7 worm cellular contexts compared by ENCODE assay signal in the genomic region with DNA sequence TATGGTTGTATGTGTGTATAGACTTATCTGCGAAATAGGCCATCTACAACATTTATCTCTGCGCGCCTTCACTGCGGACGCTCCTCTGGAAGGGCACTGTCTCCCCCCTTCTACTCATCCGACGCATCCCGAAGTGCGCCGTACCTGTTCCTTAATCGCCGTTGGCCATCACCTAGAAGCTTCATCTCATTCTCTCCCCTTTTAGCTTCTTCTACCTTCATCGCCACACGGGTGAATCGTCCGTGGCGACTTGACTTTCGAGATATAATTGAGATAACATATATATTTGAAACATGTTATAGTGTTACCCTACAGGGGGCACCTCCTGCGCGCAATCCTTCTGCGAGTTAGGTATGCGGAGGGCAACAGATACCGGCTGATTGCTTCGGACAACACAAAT.
TF ChIP-seq lines count a peak whose summit lies in the region.

No protein-coding gene starts in this region.

TF ChIP-seq in whole organism, L1 larva, 84 proteins besides CTCF, POLR2A, EP300 and RAD21:
- TF ChIP-seq nhr-85 (tag; lab: Kevin White, UChicago) (peak; percentile 12), irx-1 (tag; optimal IDR thresholded peaks at IDR 0.05; lab: Kevin White, UChicago) (no peak)

TF ChIP-seq in whole organism, L3 larva, 47 proteins besides CTCF, POLR2A, EP300 and RAD21:
- TF ChIP-seq nhr-23 (tag; optimal IDR thresholded peaks at IDR 0.05; lab: Kevin White, UChicago): peak; percentile 16
- TF ChIP-seq ama-1 (optimal IDR thresholded peaks at IDR 0.05; lab: Kevin White, UChicago): no peak

TF ChIP-seq in whole organism, L4 larva, 104 proteins besides CTCF, POLR2A, EP300 and RAD21:
- TF ChIP-seq fos-1 (tag; optimal IDR thresholded peaks at IDR 0.05; lab: Kevin White, UChicago): no peak
- peak; percentile 29 for TF ChIP-seq nhr-48 (tag; optimal IDR thresholded peaks at IDR 0.05; lab: Kevin White, UChicago)
TF ChIP-seq in whole organism, L4 larva: peak in this region for 1.

TF ChIP-seq in whole organism, early embryonic, 17 proteins besides CTCF, POLR2A, EP300 and RAD21:
- TF ChIP-seq hmg-4 (GFP tag; optimal IDR thresholded peaks at IDR 0.05; lab: Kevin White, UChicago): peak; percentile 6
- no peak for TF ChIP-seq aly-1 (tag; optimal IDR thresholded peaks at IDR 0.05; lab: Kevin White, UChicago)

TF ChIP-seq in whole organism, late embryonic, 69 proteins besides CTCF, POLR2A, EP300 and RAD21:
- TF ChIP-seq rnt-1 (tag; optimal IDR thresholded peaks at IDR 0.05; lab: Kevin White, UChicago) (peak; percentile 58), ceh-31 (tag; optimal IDR thresholded peaks at IDR 0.05; lab: Kevin White, UChicago) (peak; percentile 8), npax-4 (tag; optimal IDR thresholded peaks at IDR 0.05; lab: Kevin White, UChicago) (no peak)

TF ChIP-seq in whole organism, mixed stage, embryonic, 35 proteins besides CTCF, POLR2A, EP300 and RAD21:
- TF ChIP-seq elt-1 (tag; optimal IDR thresholded peaks at IDR 0.05; lab: Kevin White, UChicago; ENCODE audit: borderline replicate concordance, insufficient read depth) (peak; percentile 58), nhr-237 (tag; optimal IDR thresholded peaks at IDR 0.05; lab: Kevin White, UChicago) (no peak), ham-2 (GFP tag; optimal IDR thresholded peaks at IDR 0.05; lab: Kevin White, UChicago) (peak; percentile 87), nhr-2 (tag; optimal IDR thresholded peaks at IDR 0.05; lab: Kevin White, UChicago) (no peak)

TF ChIP-seq in whole organism, young adult, 124 proteins besides CTCF, POLR2A, EP300 and RAD21:
- TF ChIP-seq ztf-26 (tag; optimal IDR thresholded peaks at IDR 0.05; lab: Kevin White, UChicago) (no peak), zfh-2 (GFP tag; conservative IDR thresholded peaks at IDR 0.05; lab: Robert Waterston, UW) (0 out of 2 replicates have a peak, but pooled peaks have one; percentile 44), B0019.2 (GFP tag; conservative IDR thresholded peaks at IDR 0.05; lab: Robert Waterston, UW) (no peak)
